Worm (Caenorhabditis elegans) whole organism, L4 larva: ENCODE measurements around the gene F13B12.1.

Experiments
- D1046.2 ChIP-seq: fragments of 200-800 bp; sonication (Bioruptor generic); IDR thresholded peaks from 2 replicates; pipeline ENCODE4 v1.3.6; 2022; ENCODE audit warnings: missing genetic modification characterization, missing compliant biosample characterization
- F26F4.8 ChIP-seq: fragments of 200-800 bp; sonication (Bioruptor generic); conservative IDR thresholded peaks from 2 replicates; pipeline ENCODE4 v1.3.6; 2022; ENCODE audit warnings: missing genetic modification characterization, missing compliant biosample characterization
- R02D3.7 ChIP-seq: fragments of 150-350 bp; sonication (generic microtip); optimal IDR thresholded peaks from 3 replicates; lab custom pipeline; 2014; ENCODE audit warnings: missing biosample characterization, missing genetic modification characterization
- T20F7.1 ChIP-seq: fragments of 200-800 bp; sonication (Bioruptor generic); optimal IDR thresholded peaks from 2 replicates; lab custom pipeline; 2018; ENCODE audit warnings: mild to moderate bottlenecking, missing genetic modification characterization, missing compliant biosample characterization
- T26A8.4 ChIP-seq: fragments of 200-800 bp; sonication (Bioruptor generic); IDR thresholded peaks from 2 replicates; pipeline ENCODE4 v1.3.6; 2022; ENCODE audit warnings: missing genetic modification characterization, missing compliant biosample characterization
- Y5F2A.4 ChIP-seq: fragments of 200-800 bp; sonication (Bioruptor generic); optimal IDR thresholded peaks from 2 replicates; lab custom pipeline; 2018; ENCODE audit warnings: mild to moderate bottlenecking, missing genetic modification characterization, missing compliant biosample characterization
- Y75B8A.6 ChIP-seq: fragments of 200-800 bp; sonication (Bioruptor generic); IDR thresholded peaks from 2 replicates; pipeline ENCODE4 v1.3.6; 2022; ENCODE audit warnings: missing genetic modification reagents, missing genetic modification characterization, missing compliant biosample characterization
- ZK546.5 ChIP-seq, 2 experiments: sonication (generic microtip); optimal IDR thresholded peaks; 2 replicates each; lab custom pipeline; 2017; ENCODE audit warnings: missing biosample characterization in 2 of 2, missing genetic modification characterization in 2 of 2
- aly-2 ChIP-seq: sonication (generic microtip); optimal IDR thresholded peaks from 2 replicates; lab custom pipeline; 2018; ENCODE audit warnings: missing biosample characterization, missing genetic modification characterization
- attf-4 ChIP-seq: sonication (generic microtip); optimal IDR thresholded peaks from 3 replicates; lab custom pipeline; 2017; ENCODE audit warnings: missing biosample characterization, missing genetic modification characterization
- ceh-20 ChIP-seq: fragments of 200-800 bp; sonication (Bioruptor generic); IDR thresholded peaks from 2 replicates; pipeline ENCODE4 v1.3.6; 2022; ENCODE audit warnings: missing genetic modification reagents, missing genetic modification characterization, missing compliant biosample characterization
- ceh-32 ChIP-seq: sonication (generic microtip); optimal IDR thresholded peaks from 2 replicates; lab custom pipeline; 2016; ENCODE audit warnings: mild to moderate bottlenecking, missing genetic modification characterization, missing compliant biosample characterization; ENCODE audit not compliant: poor library complexity
- ceh-44 ChIP-seq: fragments of 200-800 bp; sonication (Bioruptor generic); IDR thresholded peaks from 2 replicates; pipeline ENCODE4 v1.3.6; 2022; ENCODE audit warnings: missing genetic modification reagents, missing genetic modification characterization, missing compliant biosample characterization
- ceh-82 ChIP-seq: sonication (generic microtip); optimal IDR thresholded peaks from 2 replicates; lab custom pipeline; 2017; ENCODE audit warnings: missing biosample characterization, missing genetic modification characterization
- ces-1 ChIP-seq: fragments of 150-350 bp; sonication (generic microtip); optimal IDR thresholded peaks from 4 replicates; lab custom pipeline; 2014; ENCODE audit warnings: missing biosample characterization, missing genetic modification reagents, missing genetic modification characterization
- ctbp-1 ChIP-seq: fragments of 200-800 bp; sonication (Bioruptor generic); IDR thresholded peaks from 2 replicates; pipeline ENCODE4 v1.3.6; 2022; ENCODE audit warnings: missing genetic modification reagents, missing genetic modification characterization, missing compliant biosample characterization
- daf-12 ChIP-seq: fragments of 150-350 bp; optimal IDR thresholded peaks from 2 replicates; lab custom pipeline; 2014; ENCODE audit warnings: missing biosample characterization, missing genetic modification reagents, missing genetic modification characterization
- daf-8 ChIP-seq: fragments of 200-800 bp; sonication (Bioruptor generic); IDR thresholded peaks from 2 replicates; pipeline ENCODE4 v1.3.6; 2022; ENCODE audit warnings: missing genetic modification characterization, missing compliant biosample characterization
- dmd-8 ChIP-seq: fragments of 200-800 bp; sonication (Bioruptor generic); IDR thresholded peaks from 2 replicates; pipeline ENCODE4 v1.3.6; 2022; ENCODE audit warnings: missing genetic modification characterization, missing compliant biosample characterization
- egl-27 ChIP-seq: sonication (generic microtip); optimal IDR thresholded peaks from 3 replicates; lab custom pipeline; 2017; ENCODE audit warnings: missing biosample characterization, missing genetic modification reagents, missing genetic modification characterization
- fkh-10 ChIP-seq: fragments of 150-350 bp; optimal IDR thresholded peaks from 2 replicates; lab custom pipeline; 2014; ENCODE audit warnings: missing biosample characterization, missing genetic modification reagents, missing genetic modification characterization
- hif-1 ChIP-seq, 2 experiments: sonication (generic microtip); optimal IDR thresholded peaks; 2 replicates each; lab custom pipeline; 2016 to 2017; ENCODE audit warnings: missing compliant biosample characterization in 2 of 2, missing genetic modification characterization in 2 of 2, missing genetic modification reagents in 2 of 2, missing genotype in 2 of 2, mild to moderate bottlenecking in 1 of 2
- hlh-11 ChIP-seq: fragments of 200-800 bp; sonication (Bioruptor generic); optimal IDR thresholded peaks from 2 replicates; lab custom pipeline; 2018; ENCODE audit warnings: mild to moderate bottlenecking, missing genetic modification characterization, missing compliant biosample characterization
- hlh-30 ChIP-seq: sonication (generic microtip); optimal IDR thresholded peaks from 2 replicates; lab custom pipeline; 2017; ENCODE audit warnings: antibody characterized with exemption, mild to moderate bottlenecking, missing genetic modification characterization, missing compliant biosample characterization; ENCODE audit not compliant: insufficient read depth
- jun-1 ChIP-seq: fragments of 150-350 bp; optimal IDR thresholded peaks from 2 replicates; lab custom pipeline; 2014; ENCODE audit warnings: missing biosample characterization, missing genetic modification reagents, missing genetic modification characterization
- lim-7 ChIP-seq: fragments of 200-800 bp; sonication (Bioruptor generic); IDR thresholded peaks from 2 replicates; pipeline ENCODE4 v1.3.6; 2022; ENCODE audit warnings: missing genetic modification characterization, missing compliant biosample characterization
- lin-29 ChIP-seq: fragments of 200-800 bp; sonication (Bioruptor generic); IDR thresholded peaks from 2 replicates; pipeline ENCODE4 v1.3.6; 2022; ENCODE audit warnings: missing genetic modification reagents, missing genetic modification characterization, missing compliant biosample characterization
- lin-38 ChIP-seq: fragments of 200-800 bp; sonication (Bioruptor generic); IDR thresholded peaks from 2 replicates; pipeline ENCODE4 v1.3.6; 2022; ENCODE audit warnings: missing genetic modification reagents, missing genetic modification characterization, missing compliant biosample characterization
- lin-39 ChIP-seq: fragments of 150-350 bp; optimal IDR thresholded peaks from 2 replicates; lab custom pipeline; 2014; ENCODE audit warnings: missing biosample characterization, missing genetic modification reagents, missing genetic modification characterization
- lsy-2 ChIP-seq, 2 experiments: fragments of 150-350 bp in 1 of 2; sonication (generic microtip) in 1 of 2; optimal IDR thresholded peaks; 2 replicates each; lab custom pipeline; 2014 to 2017; ENCODE audit warnings: missing biosample characterization in 2 of 2, missing genetic modification characterization in 2 of 2
- madf-5 ChIP-seq, 2 experiments: fragments of 200-800 bp; sonication (Bioruptor generic); IDR thresholded peaks; 2 replicates each; pipeline ENCODE4 v1.3.6; 2022; ENCODE audit warnings: missing compliant biosample characterization in 2 of 2, missing genetic modification characterization in 2 of 2
- madf-9 ChIP-seq: fragments of 200-800 bp; sonication (Bioruptor generic); conservative IDR thresholded peaks from 2 replicates; pipeline ENCODE4 v1.3.6; 2022; ENCODE audit warnings: missing genetic modification reagents, missing genetic modification characterization, missing compliant biosample characterization
- mes-2 ChIP-seq: sonication (generic microtip); optimal IDR thresholded peaks from 2 replicates; lab custom pipeline; 2016; ENCODE audit warnings: missing genotype, mild to moderate bottlenecking, missing genetic modification characterization, missing compliant biosample characterization; ENCODE audit not compliant: poor library complexity, severe bottlenecking
- mxl-3 ChIP-seq: fragments of 200-800 bp; sonication (Bioruptor generic); optimal IDR thresholded peaks from 2 replicates; lab custom pipeline; 2018; ENCODE audit warnings: mild to moderate bottlenecking, missing genetic modification characterization, missing compliant biosample characterization
- nhr-102 ChIP-seq: sonication (generic microtip); optimal IDR thresholded peaks from 2 replicates; lab custom pipeline; 2016; ENCODE audit warnings: mild to moderate bottlenecking, missing genetic modification characterization, moderate library complexity, missing compliant biosample characterization
- nhr-11 ChIP-seq: fragments of 150-350 bp; optimal IDR thresholded peaks from 2 replicates; lab custom pipeline; 2014; ENCODE audit warnings: missing biosample characterization, missing genetic modification characterization
- nhr-237 ChIP-seq: sonication (generic microtip); optimal IDR thresholded peaks from 2 replicates; lab custom pipeline; 2017; ENCODE audit warnings: missing biosample characterization, missing genetic modification characterization
- nhr-28 ChIP-seq: fragments of 150-350 bp; optimal IDR thresholded peaks from 2 replicates; lab custom pipeline; 2014; ENCODE audit warnings: missing biosample characterization, missing genetic modification characterization
- nhr-41 ChIP-seq: fragments of 200-800 bp; sonication (Bioruptor generic); IDR thresholded peaks from 2 replicates; pipeline ENCODE4 v1.3.6; 2022; ENCODE audit warnings: missing genetic modification reagents, missing genetic modification characterization, missing compliant biosample characterization
- nhr-6 ChIP-seq: fragments of 150-350 bp; optimal IDR thresholded peaks from 2 replicates; lab custom pipeline; 2014; ENCODE audit warnings: missing biosample characterization, missing genetic modification characterization
- php-3 ChIP-seq: fragments of 200-800 bp; sonication (Bioruptor generic); IDR thresholded peaks from 2 replicates; pipeline ENCODE4 v1.3.6; 2022; ENCODE audit warnings: missing genetic modification reagents, missing genetic modification characterization, missing compliant biosample characterization
- rbr-2 ChIP-seq: sonication (generic microtip); optimal IDR thresholded peaks from 2 replicates; lab custom pipeline; 2016; ENCODE audit warnings: missing genotype, missing genetic modification characterization, missing compliant biosample characterization
- sdz-12 ChIP-seq: fragments of 200-800 bp; sonication (Bioruptor generic); optimal IDR thresholded peaks from 2 replicates; lab custom pipeline; 2018; ENCODE audit warnings: mild to moderate bottlenecking, missing genetic modification characterization, missing compliant biosample characterization
- skn-1 ChIP-seq: fragments of 150-350 bp; optimal IDR thresholded peaks from 2 replicates; lab custom pipeline; 2014; ENCODE audit warnings: missing biosample characterization, missing genetic modification characterization
- snpc-4 ChIP-seq: fragments of 150-350 bp; optimal IDR thresholded peaks from 2 replicates; lab custom pipeline; 2014; ENCODE audit warnings: missing biosample characterization, missing genetic modification characterization
- spr-1 ChIP-seq: sonication (generic microtip); optimal IDR thresholded peaks from 2 replicates; lab custom pipeline; 2016; ENCODE audit warnings: mild to moderate bottlenecking, missing genetic modification characterization, missing compliant biosample characterization
- spr-3 ChIP-seq: fragments of 200-800 bp; sonication (Bioruptor generic); optimal IDR thresholded peaks from 2 replicates; lab custom pipeline; 2018; ENCODE audit warnings: mild to moderate bottlenecking, missing genetic modification characterization, missing compliant biosample characterization
- unc-39 ChIP-seq: sonication (generic microtip); optimal IDR thresholded peaks from 2 replicates; lab custom pipeline; 2017; ENCODE audit warnings: missing biosample characterization, missing genetic modification characterization
- zfp-2 ChIP-seq: sonication (generic microtip); optimal IDR thresholded peaks from 2 replicates; lab custom pipeline; 2016; ENCODE audit warnings: mild to moderate bottlenecking, missing genetic modification characterization, missing compliant biosample characterization
- zfp-3 ChIP-seq: fragments of 200-800 bp; sonication (Bioruptor generic); conservative IDR thresholded peaks from 2 replicates; pipeline ENCODE4 v1.3.6; 2022; ENCODE audit warnings: missing genetic modification reagents, missing genetic modification characterization, missing compliant biosample characterization
- zip-11 ChIP-seq: fragments of 200-800 bp; sonication (Bioruptor generic); IDR thresholded peaks from 2 replicates; pipeline ENCODE4 v1.3.6; 2022; ENCODE audit warnings: missing genetic modification characterization, missing compliant biosample characterization
- ztf-11 ChIP-seq: fragments of 150-350 bp; optimal IDR thresholded peaks from 2 replicates; lab custom pipeline; 2014; ENCODE audit warnings: missing biosample characterization, missing genetic modification characterization
- ztf-7 ChIP-seq: fragments of 150-350 bp; optimal IDR thresholded peaks from 2 replicates; lab custom pipeline; 2014; ENCODE audit warnings: missing biosample characterization, missing genetic modification characterization

F13B12.1 gene

DNA sequence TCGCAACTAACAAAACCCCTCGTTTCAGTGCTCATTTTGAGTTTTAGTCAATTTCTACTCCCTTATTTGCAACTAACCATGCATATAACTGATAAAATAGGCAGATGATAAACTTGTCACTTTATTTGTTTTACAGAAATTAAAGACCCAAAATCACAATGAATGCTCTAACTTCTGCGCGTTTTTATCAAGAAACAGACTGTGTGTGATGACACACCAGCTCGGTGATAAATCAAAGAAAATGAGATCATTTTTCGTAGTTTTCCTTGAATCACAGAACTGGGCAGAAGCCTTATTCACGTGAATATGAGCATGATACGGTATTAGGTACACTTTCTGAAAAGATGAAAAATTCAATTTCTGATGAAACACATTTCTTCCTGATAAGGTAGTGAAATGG lies 38.7 kb upstream of the F13B12.1 start:
- TF ChIP-seq nhr-11 (tag; lab: Kevin White, UChicago) (no peak), nhr-41 (GFP tag; lab: Robert Waterston, UW) (no peak), spr-1 (no peak), ctbp-1 (GFP tag; lab: Robert Waterston, UW) (no peak), unc-39 (tag; lab: Kevin White, UChicago) (no peak), ceh-20 (GFP tag; lab: Robert Waterston, UW) (peak; percentile 76), nhr-102 (tag; lab: Kevin White, UChicago) (peak; percentile 71), fkh-10 (GFP tag; lab: Kevin White, UChicago) (no peak), Y75B8A.6 (no peak), daf-12 (no peak), dmd-8 (no peak), F26F4.8 (GFP tag; lab: Robert Waterston, UW) (no peak), lin-39 (no peak), mxl-3 (GFP tag; lab: Kevin White, UChicago) (no peak), jun-1 (tag; lab: Kevin White, UChicago) (no peak), php-3 (GFP tag; lab: Robert Waterston, UW) (peak; percentile 96), skn-1 (tag; lab: Kevin White, UChicago) (no peak), nhr-237 (tag; lab: Kevin White, UChicago) (no peak), sdz-12 (GFP tag; lab: Kevin White, UChicago) (no peak), T26A8.4 (0 out of 2 replicates have a peak, but pooled peaks have one; percentile 14), rbr-2 (tag; lab: Kevin White, UChicago) (no peak), hif-1 (tag; optimal IDR thresholded peaks at IDR 0.05; lab: Kevin White, UChicago) (no peak), aly-2 (tag; lab: Kevin White, UChicago) (no peak), ZK546.5 (tag; optimal IDR thresholded peaks at IDR 0.05; lab: Kevin White, UChicago) (no peak), zip-11 (GFP tag; lab: Robert Waterston, UW) (no peak), spr-3 (GFP tag; lab: Kevin White, UChicago) (no peak), hlh-11 (tag; lab: Kevin White, UChicago) (peak; percentile 91), nhr-28 (peak; percentile 77), ztf-11 (no peak), snpc-4 (tag; lab: Kevin White, UChicago) (no peak), mes-2 (tag; lab: Kevin White, UChicago) (no peak), daf-8 (GFP tag; lab: Robert Waterston, UW) (no peak), hlh-30 (tag; lab: Kevin White, UChicago) (peak; percentile 55), zfp-3 (GFP tag; lab: Robert Waterston, UW) (no peak), lin-38 (GFP tag; lab: Robert Waterston, UW) (no peak), madf-9 (GFP tag; lab: Robert Waterston, UW) (no peak), Y5F2A.4 (GFP tag; lab: Kevin White, UChicago) (no peak), lim-7 (no peak), ceh-44 (GFP tag; lab: Robert Waterston, UW) (no peak), D1046.2 (no peak), ceh-32 (tag; lab: Kevin White, UChicago) (no peak), R02D3.7 (no peak), T20F7.1 (GFP tag; lab: Kevin White, UChicago) (no peak), ztf-7 (no peak), attf-4 (no peak), ces-1 (GFP tag; lab: Kevin White, UChicago) (no peak), zfp-2 (tag; lab: Kevin White, UChicago) (no peak), nhr-6 (tag; lab: Kevin White, UChicago) (no peak), madf-5 (GFP tag; IDR thresholded peaks at IDR 0.05; lab: Robert Waterston, UW) (no peak), lin-29 (GFP tag; lab: Robert Waterston, UW) (no peak), ceh-82 (no peak), lsy-2 (tag; optimal IDR thresholded peaks at IDR 0.05; lab: Kevin White, UChicago) (no peak), egl-27 (tag; lab: Kevin White, UChicago) (no peak)
